Worm (Caenorhabditis elegans) whole organism, L2 larva: Measurements from ENCODE around the gene ptr-1.

ENCODE experiments used
- C34F6.9 ChIP-seq: fragments of 150-350 bp; optimal IDR thresholded peaks from 2 replicates; lab custom pipeline; 2014; ENCODE audit warnings: missing biosample characterization, missing genetic modification characterization
- R02D3.7 ChIP-seq: fragments of 150-350 bp; optimal IDR thresholded peaks from 2 replicates; lab custom pipeline; 2014; ENCODE audit warnings: missing biosample characterization, missing genetic modification characterization
- ceh-82 ChIP-seq: fragments of 150-350 bp; optimal IDR thresholded peaks from 2 replicates; lab custom pipeline; 2014; ENCODE audit warnings: missing biosample characterization, missing genetic modification characterization
- gmeb-1 ChIP-seq: fragments of 150-350 bp; optimal IDR thresholded peaks from 2 replicates; lab custom pipeline; 2014; ENCODE audit warnings: missing biosample characterization, missing genetic modification characterization
- mbf-1 ChIP-seq: sonication (generic microtip); optimal IDR thresholded peaks from 2 replicates; lab custom pipeline; 2017; ENCODE audit warnings: missing biosample characterization, missing genetic modification characterization
- nhr-12 ChIP-seq: fragments of 150-350 bp; optimal IDR thresholded peaks from 2 replicates; lab custom pipeline; 2014; ENCODE audit warnings: missing biosample characterization, missing genetic modification characterization
- nhr-237 ChIP-seq: fragments of 150-350 bp; optimal IDR thresholded peaks from 2 replicates; lab custom pipeline; 2014; ENCODE audit warnings: missing biosample characterization, missing genetic modification characterization
- nhr-25 ChIP-seq: fragments of 150-350 bp; sonication (generic microtip); optimal IDR thresholded peaks from 3 replicates; lab custom pipeline; 2014; ENCODE audit warnings: missing biosample characterization, missing genetic modification characterization
- nhr-6 ChIP-seq: fragments of 150-350 bp; optimal IDR thresholded peaks from 2 replicates; lab custom pipeline; 2014; ENCODE audit warnings: missing biosample characterization, missing genetic modification characterization
- unc-62 ChIP-seq: fragments of 150-350 bp; optimal IDR thresholded peaks from 2 replicates; lab custom pipeline; 2014; ENCODE audit warnings: missing biosample characterization, missing genetic modification reagents, missing genetic modification characterization

ce11 chrV:9224981-9225380, 43.5 kb upstream of the ptr-1 start:
- no peak for TF ChIP-seq nhr-237 (tag; lab: Kevin White, UChicago)
- no peak for TF ChIP-seq nhr-25 (tag; lab: Kevin White, UChicago)
- no peak for TF ChIP-seq mbf-1 (tag; lab: Kevin White, UChicago)
- TF ChIP-seq nhr-6 (tag; lab: Kevin White, UChicago) = no peak
- TF ChIP-seq ceh-82 (tag; lab: Kevin White, UChicago) = no peak
- TF ChIP-seq C34F6.9 = no peak
- no peak for TF ChIP-seq nhr-12 (tag; lab: Kevin White, UChicago)
- TF ChIP-seq R02D3.7 (tag; lab: Kevin White, UChicago) = no peak
- TF ChIP-seq gmeb-1 (tag; lab: Kevin White, UChicago) = no peak
- no peak for TF ChIP-seq unc-62 (GFP tag; lab: Kevin White, UChicago)
